Fruit fly (Drosophila melanogaster): ENCODE results near the gene CG7514.

DNA sequence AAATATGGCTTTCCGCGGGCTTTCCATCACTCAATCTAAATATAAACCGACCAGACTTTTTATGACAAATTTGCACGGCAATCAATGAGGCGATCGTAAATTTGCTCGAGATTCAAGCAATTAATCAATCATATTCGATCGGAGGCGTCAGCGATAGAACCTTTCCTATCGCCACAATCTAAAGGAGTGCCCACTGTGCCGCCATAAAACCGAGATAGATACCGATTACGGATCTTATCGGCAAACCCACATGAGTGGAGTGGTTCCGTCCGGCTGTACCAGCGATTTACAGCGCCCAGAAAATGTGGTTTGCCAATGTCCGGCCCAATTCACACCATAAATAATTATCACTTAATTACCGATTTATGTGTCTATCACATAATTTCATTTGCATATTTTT lies 2.0 kb downstream of the CG7514 start:
- TF ChIP-seq CG10348 (GFP tag; IDR thresholded peaks at IDR 0.05) (no peak), rn (GFP tag; IDR thresholded peaks at IDR 0.05) (no peak), EcR (GFP tag; optimal IDR thresholded peaks at IDR 0.05) (no peak), CG15710 (tag; optimal IDR thresholded peaks at IDR 0.05) (no peak), CG32121 (GFP tag; IDR thresholded peaks at IDR 0.05) (no peak), CG17806 (tag; optimal IDR thresholded peaks at IDR 0.05) (no peak), CG13204 (GFP tag; optimal IDR thresholded peaks at IDR 0.05) (no peak), CG4496 (GFP tag; IDR thresholded peaks at IDR 0.05) (no peak), fd96Ca (GFP tag; IDR thresholded peaks at IDR 0.05) (no peak)

All from whole organism, pupa.